Worm (Caenorhabditis elegans): ENCODE data around the gene nspc-15.

ce11 chrX:12350207-12350606 is 10.3 kb upstream of the nspc-15 start, which contains the start of gene F42F12.3:
- peak; percentile 3 for TF ChIP-seq fos-1 (tag; optimal IDR thresholded peaks at IDR 0.05)
- TF ChIP-seq mbf-1 (tag; optimal IDR thresholded peaks at IDR 0.05): no peak
- TF ChIP-seq gmeb-1 (tag; optimal IDR thresholded peaks at IDR 0.05): no peak
- no peak for TF ChIP-seq aly-2 (tag; optimal IDR thresholded peaks at IDR 0.05)
- TF ChIP-seq unc-62 (GFP tag; optimal IDR thresholded peaks at IDR 0.05): no peak
